Worm (Caenorhabditis elegans) whole organism, midembryonic: Measurements from ENCODE around the gene lgc-35.

Experiments used
- cog-1 ChIP-seq: sonication (generic microtip); optimal IDR thresholded peaks from 2 replicates; lab custom pipeline; 2016; ENCODE audit warnings: missing genetic modification characterization, missing compliant biosample characterization
- klf-2 ChIP-seq: fragments of 200-800 bp; sonication (Bioruptor generic); conservative IDR thresholded peaks from 2 replicates; pipeline ENCODE4 v1.3.6; 2022; ENCODE audit warnings: missing genetic modification reagents, missing genetic modification characterization, missing compliant biosample characterization
- med-1 ChIP-seq: sonication (generic microtip); optimal IDR thresholded peaks from 2 replicates; lab custom pipeline; 2017; ENCODE audit warnings: missing genetic modification characterization, mild to moderate bottlenecking, missing compliant biosample characterization, antibody characterized with exemption, missing genetic modification reagents; ENCODE audit not compliant: insufficient read depth
- ref-1 ChIP-seq: fragments of 200-800 bp; sonication (Bioruptor generic); conservative IDR thresholded peaks from 2 replicates; pipeline ENCODE4 v1.3.6; 2022; ENCODE audit warnings: missing genetic modification reagents, missing genetic modification characterization, missing compliant biosample characterization
- tab-1 ChIP-seq: fragments of 200-800 bp; sonication (Bioruptor generic); IDR thresholded peaks from 2 replicates; pipeline ENCODE4 v1.3.6; 2022; ENCODE audit warnings: missing genetic modification characterization, missing compliant biosample characterization
- ztf-23 ChIP-seq: fragments of 200-800 bp; sonication (Bioruptor generic); IDR thresholded peaks from 2 replicates; pipeline ENCODE4 v1.3.6; 2022; ENCODE audit warnings: missing genetic modification reagents, missing genetic modification characterization, missing compliant biosample characterization
- ztf-29 ChIP-seq: fragments of 200-800 bp; sonication (Bioruptor generic); IDR thresholded peaks from 2 replicates; pipeline ENCODE4 v1.3.6; 2022; ENCODE audit warnings: missing genetic modification reagents, missing genetic modification characterization, missing compliant biosample characterization

DNA sequence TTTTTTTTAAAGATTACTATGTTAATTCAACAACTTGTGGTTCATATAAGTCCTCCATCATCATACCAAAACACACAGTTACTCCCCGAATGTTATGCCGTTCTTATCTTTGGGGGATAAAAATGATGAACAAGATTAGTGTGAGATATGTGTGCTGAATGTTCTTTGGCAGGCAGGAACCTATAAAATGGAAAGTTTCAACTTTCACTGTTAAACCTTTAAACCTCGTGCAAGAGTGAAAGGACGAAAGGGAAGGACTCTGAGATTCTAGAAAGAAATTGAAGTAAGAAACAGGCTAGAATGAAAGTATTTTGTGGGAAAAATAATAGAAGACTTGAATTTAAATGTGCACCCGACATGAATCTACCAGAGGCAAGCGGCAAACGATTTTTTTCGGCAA lies 20.0 kb downstream of the lgc-35 start:
- TF ChIP-seq cog-1 (tag; lab: Kevin White, UChicago) (no peak), ztf-23 (GFP tag; lab: Robert Waterston, UW) (no peak), med-1 (GFP tag; lab: Kevin White, UChicago) (no peak), ztf-29 (GFP tag; lab: Robert Waterston, UW) (no peak), ref-1 (GFP tag; lab: Robert Waterston, UW) (no peak), tab-1 (GFP tag; lab: Robert Waterston, UW) (no peak), klf-2 (no peak)
